Worm (Caenorhabditis elegans) whole organism, L4 larva: ENCODE results near the gene F58G11.4.
A peak's percentile ranks its signal among the peaks of the same experiment; 100 is the strongest.

Source experiments
- F44E2.7 ChIP-seq: fragments of 200-800 bp; sonication (Bioruptor generic); IDR thresholded peaks from 2 replicates; pipeline ENCODE4 v2.1.2; 2022; ENCODE audit warnings: missing genetic modification characterization, missing compliant biosample characterization
- F49E8.2 ChIP-seq: sonication (generic microtip); optimal IDR thresholded peaks from 2 replicates; lab custom pipeline; 2016; ENCODE audit warnings: missing compliant biosample characterization, mild to moderate bottlenecking, missing genetic modification characterization, borderline replicate concordance
- R02D3.7 ChIP-seq: fragments of 150-350 bp; sonication (generic microtip); optimal IDR thresholded peaks from 3 replicates; lab custom pipeline; 2014; ENCODE audit warnings: missing biosample characterization, missing genetic modification characterization
- Y105C5A.15 ChIP-seq: fragments of 200-800 bp; sonication (Bioruptor generic); IDR thresholded peaks from 2 replicates; pipeline ENCODE4 v1.3.6; 2022; ENCODE audit warnings: missing genetic modification characterization, missing compliant biosample characterization
- aha-1 ChIP-seq: fragments of 150-350 bp; peaks from one replicate; lab custom pipeline; 2014; ENCODE audit warnings: missing biosample characterization, missing genetic modification characterization
- ama-1 ChIP-seq: fragments of 150-350 bp; optimal IDR thresholded peaks from 2 replicates; lab custom pipeline; 2014; ENCODE audit warnings: inconsistent platforms, mixed read lengths
- attf-4 ChIP-seq: sonication (generic microtip); optimal IDR thresholded peaks from 3 replicates; lab custom pipeline; 2017; ENCODE audit warnings: missing biosample characterization, missing genetic modification characterization
- ceh-28 ChIP-seq: fragments of 150-350 bp; optimal IDR thresholded peaks from 2 replicates; lab custom pipeline; 2014; ENCODE audit warnings: missing biosample characterization, missing genetic modification reagents, missing genetic modification characterization
- ceh-32 ChIP-seq: sonication (generic microtip); optimal IDR thresholded peaks from 2 replicates; lab custom pipeline; 2016; ENCODE audit warnings: mild to moderate bottlenecking, missing genetic modification characterization, missing compliant biosample characterization; ENCODE audit not compliant: poor library complexity
- ceh-82 ChIP-seq: sonication (generic microtip); optimal IDR thresholded peaks from 2 replicates; lab custom pipeline; 2017; ENCODE audit warnings: missing biosample characterization, missing genetic modification characterization
- ctbp-1 ChIP-seq: fragments of 200-800 bp; sonication (Bioruptor generic); IDR thresholded peaks from 2 replicates; pipeline ENCODE4 v1.3.6; 2022; ENCODE audit warnings: missing genetic modification reagents, missing genetic modification characterization, missing compliant biosample characterization
- daf-12 ChIP-seq: fragments of 150-350 bp; optimal IDR thresholded peaks from 2 replicates; lab custom pipeline; 2014; ENCODE audit warnings: missing biosample characterization, missing genetic modification reagents, missing genetic modification characterization
- daf-19 ChIP-seq: fragments of 200-800 bp; sonication (Bioruptor generic); conservative IDR thresholded peaks from 2 replicates; pipeline ENCODE4 v1.3.6; 2022; ENCODE audit warnings: missing genetic modification characterization, missing compliant biosample characterization
- dpl-1 ChIP-seq: fragments of 150-350 bp; optimal IDR thresholded peaks from 2 replicates; lab custom pipeline; 2014; ENCODE audit warnings: missing biosample characterization, missing genetic modification reagents, missing genetic modification characterization
- dve-1 ChIP-seq: sonication (generic microtip); optimal IDR thresholded peaks from 2 replicates; lab custom pipeline; 2017; ENCODE audit warnings: antibody characterized with exemption, mild to moderate bottlenecking, missing genetic modification characterization, missing compliant biosample characterization; ENCODE audit not compliant: insufficient read depth
- egl-43 ChIP-seq: fragments of 200-800 bp; sonication (Bioruptor generic); IDR thresholded peaks from 2 replicates; pipeline ENCODE4 v1.3.6; 2022; ENCODE audit warnings: missing genetic modification reagents, missing genetic modification characterization, missing compliant biosample characterization
- hlh-30 ChIP-seq: sonication (generic microtip); optimal IDR thresholded peaks from 2 replicates; lab custom pipeline; 2017; ENCODE audit warnings: antibody characterized with exemption, mild to moderate bottlenecking, missing genetic modification characterization, missing compliant biosample characterization; ENCODE audit not compliant: insufficient read depth
- hmg-1.1 ChIP-seq: fragments of 200-800 bp; sonication (Bioruptor generic); IDR thresholded peaks from 2 replicates; pipeline ENCODE4 v1.3.6; 2022; ENCODE audit warnings: missing genetic modification reagents, missing genetic modification characterization, missing compliant biosample characterization
- lin-15B ChIP-seq: fragments of 150-350 bp; sonication (generic microtip); optimal IDR thresholded peaks from 3 replicates; lab custom pipeline; 2014; ENCODE audit warnings: missing biosample characterization, missing genetic modification characterization
- lin-38 ChIP-seq: fragments of 200-800 bp; sonication (Bioruptor generic); IDR thresholded peaks from 2 replicates; pipeline ENCODE4 v1.3.6; 2022; ENCODE audit warnings: missing genetic modification reagents, missing genetic modification characterization, missing compliant biosample characterization
- mdl-1 ChIP-seq, 2 experiments: fragments of 150-350 bp in 1 of 2; sonication (generic microtip) in 1 of 2; optimal IDR thresholded peaks; 2 replicates each; lab custom pipeline; 2014 to 2017; ENCODE audit warnings: missing biosample characterization in 2 of 2, missing genetic modification characterization in 2 of 2
- nhr-11 ChIP-seq: fragments of 150-350 bp; optimal IDR thresholded peaks from 2 replicates; lab custom pipeline; 2014; ENCODE audit warnings: missing biosample characterization, missing genetic modification characterization
- nhr-25 ChIP-seq: sonication (generic microtip); optimal IDR thresholded peaks from 2 replicates; lab custom pipeline; 2017; ENCODE audit warnings: missing genetic modification characterization, mild to moderate bottlenecking, missing compliant biosample characterization, antibody characterized with exemption, moderate library complexity, borderline replicate concordance; ENCODE audit not compliant: insufficient read depth
- nhr-41 ChIP-seq: fragments of 200-800 bp; sonication (Bioruptor generic); IDR thresholded peaks from 2 replicates; pipeline ENCODE4 v1.3.6; 2022; ENCODE audit warnings: missing genetic modification reagents, missing genetic modification characterization, missing compliant biosample characterization
- nhr-48 ChIP-seq: sonication (generic microtip); optimal IDR thresholded peaks from 2 replicates; lab custom pipeline; 2016; ENCODE audit warnings: mild to moderate bottlenecking, missing genetic modification characterization, missing compliant biosample characterization
- nhr-77 ChIP-seq: fragments of 150-350 bp; optimal IDR thresholded peaks from 2 replicates; lab custom pipeline; 2014; ENCODE audit warnings: missing biosample characterization, missing genetic modification characterization
- rbr-2 ChIP-seq: sonication (generic microtip); optimal IDR thresholded peaks from 2 replicates; lab custom pipeline; 2016; ENCODE audit warnings: missing genotype, missing genetic modification characterization, missing compliant biosample characterization
- snpc-1.2 ChIP-seq: fragments of 200-800 bp; sonication (Bioruptor generic); IDR thresholded peaks from 2 replicates; pipeline ENCODE4 v1.3.6; 2022; ENCODE audit warnings: missing genetic modification reagents, missing genetic modification characterization, missing compliant biosample characterization
- unc-62 ChIP-seq, 3 experiments: fragments of 150-350 bp in 1 of 3; sonication (generic microtip); optimal IDR thresholded peaks in 2 of 3; peaks in 1 of 3; 1 replicate in 1 of 3; 2 replicates in 2 of 3; lab custom pipeline; 2014 to 2017; ENCODE audit warnings: missing biosample characterization in 3 of 3, missing genetic modification characterization in 3 of 3, missing genetic modification reagents in 3 of 3, missing genotype in 1 of 3
- zfp-2 ChIP-seq: sonication (generic microtip); optimal IDR thresholded peaks from 2 replicates; lab custom pipeline; 2016; ENCODE audit warnings: mild to moderate bottlenecking, missing genetic modification characterization, missing compliant biosample characterization
- zfp-3 ChIP-seq: fragments of 200-800 bp; sonication (Bioruptor generic); conservative IDR thresholded peaks from 2 replicates; pipeline ENCODE4 v1.3.6; 2022; ENCODE audit warnings: missing genetic modification reagents, missing genetic modification characterization, missing compliant biosample characterization
- ztf-7 ChIP-seq: fragments of 150-350 bp; optimal IDR thresholded peaks from 2 replicates; lab custom pipeline; 2014; ENCODE audit warnings: missing biosample characterization, missing genetic modification characterization

Gene F58G11.4

ce11 chrV:13687504-13687903 lies 15.1 kb downstream of the F58G11.4 start:
- TF ChIP-seq nhr-25 (tag; lab: Kevin White, UChicago): no peak
- TF ChIP-seq ztf-7: no peak
- no peak for TF ChIP-seq snpc-1.2 (GFP tag; lab: Robert Waterston, UW)
- TF ChIP-seq daf-19 (GFP tag; lab: Robert Waterston, UW): no peak
- peak in 1 of 2 experiments; percentile 92 for TF ChIP-seq unc-62 (GFP tag; optimal IDR thresholded peaks at IDR 0.05 in 1 of 2; lab: Kevin White, UChicago)
- no peak for TF ChIP-seq unc-62 (tag; optimal IDR thresholded peaks at IDR 0.05; lab: Kevin White, UChicago)
- TF ChIP-seq lin-15B (tag; lab: Kevin White, UChicago): no peak
- TF ChIP-seq aha-1 (tag; lab: Kevin White, UChicago): peak; percentile 69
- TF ChIP-seq dpl-1: no peak

DNA sequence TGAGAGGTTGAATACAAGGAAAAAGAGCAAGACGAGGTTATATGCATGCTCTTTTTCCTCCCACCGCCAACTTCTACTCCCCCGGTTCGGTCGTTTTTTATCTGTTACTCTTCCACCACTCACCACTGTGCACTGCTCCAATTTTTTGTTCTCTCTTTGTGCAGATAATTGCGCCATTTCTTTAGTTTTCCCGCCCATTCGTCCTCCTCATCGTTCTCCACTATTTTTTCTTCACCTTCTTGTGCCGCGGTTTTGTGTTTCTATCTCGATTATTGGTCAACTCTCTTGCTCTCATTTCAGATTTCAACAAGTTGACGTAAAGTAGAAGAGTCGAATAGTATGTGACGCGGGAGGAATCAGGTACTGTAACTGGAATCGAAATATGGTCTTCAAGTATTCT lies 17.2 kb downstream of the F58G11.4 start, which contains the start of gene T01D3.1:
T01D3.1 (plus strand) TSS at position 301 of the 400 bp plus-strand sequence.
- TF ChIP-seq unc-62 (GFP tag; optimal IDR thresholded peaks at IDR 0.05 in 1 of 2; lab: Kevin White, UChicago): peak in 1 of 2 experiments; percentile 58
- TF ChIP-seq unc-62 (tag; optimal IDR thresholded peaks at IDR 0.05; lab: Kevin White, UChicago): no peak
- no peak for TF ChIP-seq hmg-1.1 (GFP tag; lab: Robert Waterston, UW)

DNA sequence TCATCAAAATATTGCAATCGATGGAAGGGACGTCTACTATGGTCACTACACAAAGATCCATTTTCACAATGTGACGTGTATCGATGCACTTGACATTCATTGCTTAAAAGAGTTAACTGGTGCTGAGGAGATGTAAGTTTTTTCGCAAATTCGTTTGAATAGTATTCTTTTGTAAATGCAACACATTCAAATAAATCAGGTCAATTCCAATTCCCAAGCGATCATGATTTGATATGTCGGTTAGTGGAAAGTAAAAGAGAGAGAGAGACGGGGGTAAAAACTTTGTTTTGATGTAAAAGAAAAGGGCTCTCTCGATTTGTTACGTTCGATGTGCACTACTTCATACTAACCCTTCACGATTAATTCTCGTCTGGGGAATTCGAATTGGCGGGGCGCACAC lies 17.9 kb downstream of the F58G11.4 start:
- no peak for TF ChIP-seq zfp-3 (GFP tag; lab: Robert Waterston, UW)
- no peak for TF ChIP-seq lin-38 (GFP tag; lab: Robert Waterston, UW)
- TF ChIP-seq unc-62 (GFP tag; optimal IDR thresholded peaks at IDR 0.05 in 1 of 2; lab: Kevin White, UChicago): peak in 1 of 2 experiments; percentile 96
- no peak for TF ChIP-seq unc-62 (tag; optimal IDR thresholded peaks at IDR 0.05; lab: Kevin White, UChicago)

DNA sequence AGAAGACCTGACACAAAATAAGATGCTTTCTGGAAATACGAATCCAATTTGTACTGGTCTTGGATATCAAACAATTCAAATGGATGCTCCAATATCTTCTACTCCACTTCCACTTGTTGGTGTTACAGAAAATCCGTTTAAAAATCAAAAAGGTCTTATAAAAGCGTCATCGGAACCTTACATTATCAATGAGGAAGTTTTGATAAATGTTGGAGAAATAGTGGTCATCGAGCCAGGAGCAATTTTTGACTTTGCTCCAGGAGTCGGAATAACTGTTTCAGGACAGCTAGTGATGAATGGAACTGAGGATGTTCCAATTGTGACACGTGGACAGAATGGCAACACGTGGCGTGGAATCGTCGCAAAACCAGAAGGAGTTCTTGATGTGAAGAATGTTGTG lies 21.7 kb downstream of the F58G11.4 start:
- TF ChIP-seq hlh-30 (tag; lab: Kevin White, UChicago) (no peak), F44E2.7 (GFP tag; lab: Robert Waterston, UW) (no peak), nhr-48 (tag; lab: Kevin White, UChicago) (no peak), egl-43 (no peak), ama-1 (lab: Kevin White, UChicago) (no peak), Y105C5A.15 (GFP tag; lab: Robert Waterston, UW) (no peak), dve-1 (no peak), nhr-77 (tag; lab: Kevin White, UChicago) (no peak), zfp-2 (tag; lab: Kevin White, UChicago) (no peak), mdl-1 (tag; optimal IDR thresholded peaks at IDR 0.05; lab: Kevin White, UChicago) (no peak), nhr-11 (tag; lab: Kevin White, UChicago) (no peak), nhr-41 (GFP tag; lab: Robert Waterston, UW) (no peak), ctbp-1 (GFP tag; lab: Robert Waterston, UW) (no peak), nhr-25 (tag; lab: Kevin White, UChicago) (no peak), ceh-32 (tag; lab: Kevin White, UChicago) (no peak), daf-12 (tag; lab: Kevin White, UChicago) (no peak), F49E8.2 (tag; lab: Kevin White, UChicago) (no peak), ceh-82 (no peak), attf-4 (no peak)

- TF ChIP-seq ceh-28 (tag; lab: Kevin White, UChicago) (no peak), rbr-2 (no peak), ctbp-1 (GFP tag; lab: Robert Waterston, UW) (no peak), nhr-25 (tag; lab: Kevin White, UChicago) (peak; percentile 63), nhr-77 (tag; lab: Kevin White, UChicago) (no peak), R02D3.7 (no peak)
These were observed 31.6 kb downstream of the F58G11.4 start, which contains the start of gene T01D3.3 for ce11 chrV:13703960-13704359. Gene T01D3.3 (plus strand): TSS chrV:13704271.
